Fruit fly (Drosophila melanogaster) whole organism, prepupa: ENCODE data around the gene Elovl7.

Experiments used
- CG11294 ChIP-seq: fragments of 200-800 bp; sonication (Bioruptor generic); IDR thresholded peaks from 2 replicates; pipeline ENCODE4 v1.3.6; 2022; ENCODE audit warnings: missing biosample characterization, missing genetic modification characterization
- CG6854 ChIP-seq: fragments of 200-800 bp; sonication (Bioruptor generic); optimal IDR thresholded peaks from 2 replicates; lab custom pipeline; 2017; ENCODE audit warnings: missing biosample characterization, mild to moderate bottlenecking, missing genetic modification characterization
- CG7368 ChIP-seq: fragments of 200-800 bp; sonication (Bioruptor generic); optimal IDR thresholded peaks from 3 replicates; lab custom pipeline; 2016; ENCODE audit warnings: missing biosample characterization, missing genetic modification characterization
- CG8319 ChIP-seq: fragments of 200-800 bp; sonication (Bioruptor generic); optimal IDR thresholded peaks from 3 replicates; lab custom pipeline; 2016; ENCODE audit warnings: missing biosample characterization, missing genetic modification characterization
- Hr39 ChIP-seq: fragments of 200-800 bp; sonication (Bioruptor generic); optimal IDR thresholded peaks from 2 replicates; lab custom pipeline; 2016; ENCODE audit warnings: missing biosample characterization, missing genetic modification characterization
- Hr4 ChIP-seq: fragments of 200-800 bp; sonication (Bioruptor generic); optimal IDR thresholded peaks from 3 replicates; lab custom pipeline; 2016; ENCODE audit warnings: missing biosample characterization, missing genetic modification characterization
- Lpt ChIP-seq: fragments of 200-800 bp; sonication (Bioruptor generic); optimal IDR thresholded peaks from 3 replicates; lab custom pipeline; 2016; ENCODE audit warnings: missing biosample characterization, missing genetic modification characterization
- salr ChIP-seq, 2 experiments: fragments of 200-800 bp; sonication (Bioruptor generic); optimal IDR thresholded peaks; 3 replicates each; lab custom pipeline; 2016 to 2018; ENCODE audit warnings: missing biosample characterization in 2 of 2, missing genetic modification characterization in 2 of 2, mild to moderate bottlenecking in 1 of 2
- spab ChIP-seq: fragments of 200-800 bp; sonication (Bioruptor generic); optimal IDR thresholded peaks from 2 replicates; lab custom pipeline; 2017; ENCODE audit warnings: missing biosample characterization, mild to moderate bottlenecking, missing genetic modification characterization, missing genetic modification reagents

DNA sequence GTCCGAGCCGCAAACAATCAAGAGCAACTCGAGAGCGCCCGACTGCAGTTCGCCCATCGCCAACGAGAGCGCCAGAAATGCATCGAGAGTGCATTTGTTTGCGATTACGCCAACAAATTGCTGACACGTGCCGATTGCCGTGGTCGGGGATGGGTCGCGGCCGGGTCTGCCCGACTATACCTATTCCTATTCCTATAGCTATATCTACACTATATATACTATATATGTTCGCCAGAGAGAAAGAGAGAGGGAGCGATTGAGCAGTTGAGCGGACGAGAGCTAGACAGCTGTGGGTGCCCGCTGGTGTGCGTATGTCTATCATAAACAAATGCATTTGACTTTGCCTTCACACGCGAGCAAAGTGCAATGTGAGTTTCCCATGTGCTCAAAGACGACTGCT is 48.3 kb downstream of the Elovl7 start:
- TF ChIP-seq CG11294 (GFP tag; lab: Robert Waterston, UW): no peak
- TF ChIP-seq CG8319 (GFP tag; lab: Kevin White, UChicago): no peak
- no peak for TF ChIP-seq spab (GFP tag; lab: Kevin White, UChicago)
- TF ChIP-seq Hr4 (GFP tag; lab: Kevin White, UChicago): no peak
- peak; percentile 30 for TF ChIP-seq Lpt (GFP tag; lab: Kevin White, UChicago)
- TF ChIP-seq CG6854 (GFP tag; lab: Kevin White, UChicago): no peak
- TF ChIP-seq CG7368 (GFP tag; lab: Kevin White, UChicago): no peak
- TF ChIP-seq salr (GFP tag; optimal IDR thresholded peaks at IDR 0.05; lab: Kevin White, UChicago): no peak
- no peak for TF ChIP-seq Hr39 (GFP tag; lab: Kevin White, UChicago)
